Worm (Caenorhabditis elegans) whole organism, L1 larva: Measurements from ENCODE around the gene msp-49.
A peak's percentile ranks its signal among the peaks of the same experiment; 100 is the strongest.

Experiments
- C04F5.9 ChIP-seq: sonication (generic microtip); optimal IDR thresholded peaks from 2 replicates; lab custom pipeline; 2016; ENCODE audit warnings: missing genetic modification characterization, missing compliant biosample characterization
- C16A3.4 ChIP-seq: fragments of 150-350 bp; optimal IDR thresholded peaks from 2 replicates; lab custom pipeline; 2014; ENCODE audit warnings: missing biosample characterization, missing genetic modification characterization
- C34B4.2 ChIP-seq: sonication (generic microtip); optimal IDR thresholded peaks from 2 replicates; lab custom pipeline; 2017; ENCODE audit warnings: mild to moderate bottlenecking, missing genetic modification characterization, missing compliant biosample characterization
- aha-1 ChIP-seq: fragments of 150-350 bp; optimal IDR thresholded peaks from 2 replicates; lab custom pipeline; 2014; ENCODE audit warnings: missing biosample characterization, missing genetic modification characterization
- aly-2 ChIP-seq: fragments of 150-350 bp; optimal IDR thresholded peaks from 2 replicates; lab custom pipeline; 2014; ENCODE audit warnings: missing biosample characterization, missing genetic modification characterization
- ceh-63 ChIP-seq: fragments of 200-800 bp; sonication (Bioruptor generic); optimal IDR thresholded peaks from 2 replicates; lab custom pipeline; 2018; ENCODE audit warnings: mild to moderate bottlenecking, missing genetic modification characterization, missing compliant biosample characterization
- ces-1 ChIP-seq: fragments of 150-350 bp; optimal IDR thresholded peaks from 2 replicates; lab custom pipeline; 2014; ENCODE audit warnings: missing biosample characterization, missing genetic modification reagents, missing genetic modification characterization
- dsc-1 ChIP-seq: sonication (generic microtip); optimal IDR thresholded peaks from 2 replicates; lab custom pipeline; 2016; ENCODE audit warnings: mild to moderate bottlenecking, missing genetic modification characterization, missing compliant biosample characterization
- efl-1 ChIP-seq, 4 experiments: fragments of 150-350 bp; optimal IDR thresholded peaks in 3 of 4; peaks in 1 of 4; 1 replicate in 1 of 4; 2 replicates in 3 of 4; lab custom pipeline; 2014; ENCODE audit warnings: missing biosample characterization in 2 of 4, missing genetic modification characterization in 2 of 4, missing genetic modification reagents in 2 of 4
- efl-3 ChIP-seq: fragments of 200-800 bp; sonication (Bioruptor generic); optimal IDR thresholded peaks from 2 replicates; lab custom pipeline; 2018; ENCODE audit warnings: mild to moderate bottlenecking, missing genetic modification characterization, missing compliant biosample characterization
- egl-13 ChIP-seq: sonication (generic microtip); optimal IDR thresholded peaks from 2 replicates; lab custom pipeline; 2016; ENCODE audit warnings: missing genotype, missing genetic modification reagents, missing genetic modification characterization, missing compliant biosample characterization
- elt-3 ChIP-seq, 6 experiments: fragments of 150-350 bp in 1 of 6; sonication (generic microtip); optimal IDR thresholded peaks; 2 replicates each; lab custom pipeline; 2017 to 2018; ENCODE audit warnings: missing biosample characterization in 6 of 6, missing genetic modification characterization in 6 of 6, inconsistent platforms in 1 of 6
- ets-5 ChIP-seq: fragments of 200-800 bp; sonication (Bioruptor generic); IDR thresholded peaks from 2 replicates; pipeline ENCODE4 v1.3.6; 2022; ENCODE audit warnings: missing genetic modification characterization, missing compliant biosample characterization
- fkh-10 ChIP-seq: sonication (generic microtip); optimal IDR thresholded peaks from 2 replicates; lab custom pipeline; 2017; ENCODE audit warnings: missing biosample characterization, missing genetic modification reagents, missing genetic modification characterization
- fkh-8 ChIP-seq: sonication (generic microtip); optimal IDR thresholded peaks from 2 replicates; lab custom pipeline; 2016; ENCODE audit warnings: mild to moderate bottlenecking, missing genetic modification characterization, missing compliant biosample characterization
- fos-1 ChIP-seq: fragments of 150-350 bp; optimal IDR thresholded peaks from 2 replicates; lab custom pipeline; 2014; ENCODE audit warnings: missing biosample characterization, missing genetic modification characterization
- hpl-2 ChIP-seq: fragments of 150-350 bp; optimal IDR thresholded peaks from 2 replicates; lab custom pipeline; 2014; ENCODE audit warnings: missing biosample characterization, missing genetic modification reagents, missing genetic modification characterization
- irx-1 ChIP-seq: sonication (generic microtip); optimal IDR thresholded peaks from 2 replicates; lab custom pipeline; 2016; ENCODE audit warnings: missing genetic modification characterization, missing compliant biosample characterization
- isw-1 ChIP-seq: fragments of 200-800 bp; sonication (Bioruptor generic); IDR thresholded peaks from 2 replicates; pipeline ENCODE4 v1.3.6; 2022; ENCODE audit warnings: missing genetic modification characterization, missing compliant biosample characterization
- lin-14 ChIP-seq: fragments of 200-800 bp; sonication (Bioruptor generic); optimal IDR thresholded peaks from 2 replicates; lab custom pipeline; 2018; ENCODE audit warnings: mild to moderate bottlenecking, missing genetic modification characterization, moderate library complexity, missing compliant biosample characterization
- lin-15B ChIP-seq: fragments of 150-350 bp; sonication (generic microtip); optimal IDR thresholded peaks from 3 replicates; lab custom pipeline; 2014; ENCODE audit warnings: missing biosample characterization, missing genetic modification characterization
- lin-35 ChIP-seq, 2 experiments: fragments of 150-350 bp; optimal IDR thresholded peaks; 2 replicates each; lab custom pipeline; 2014; ENCODE audit warnings: missing biosample characterization in 2 of 2, missing genetic modification characterization in 2 of 2, missing genetic modification reagents in 2 of 2
- lir-3 ChIP-seq: sonication (generic microtip); optimal IDR thresholded peaks from 2 replicates; lab custom pipeline; 2016; ENCODE audit warnings: mild to moderate bottlenecking, missing genetic modification characterization, moderate library complexity, missing compliant biosample characterization; ENCODE audit not compliant: poor library complexity
- lsy-2 ChIP-seq, 2 experiments: fragments of 150-350 bp; optimal IDR thresholded peaks; 2 replicates each; lab custom pipeline; 2014; ENCODE audit warnings: missing biosample characterization in 2 of 2, missing genetic modification characterization in 2 of 2
- mab-9 ChIP-seq: fragments of 200-800 bp; sonication (Bioruptor generic); IDR thresholded peaks from 2 replicates; pipeline ENCODE4 v1.3.6; 2022; ENCODE audit warnings: missing genetic modification reagents, missing genetic modification characterization, missing compliant biosample characterization
- mef-2 ChIP-seq: fragments of 150-350 bp; optimal IDR thresholded peaks from 2 replicates; lab custom pipeline; 2014; ENCODE audit warnings: missing biosample characterization, missing genetic modification characterization
- mep-1 ChIP-seq: fragments of 150-350 bp; optimal IDR thresholded peaks from 2 replicates; lab custom pipeline; 2014; ENCODE audit warnings: missing biosample characterization, missing genetic modification characterization
- nhr-11 ChIP-seq: fragments of 150-350 bp; optimal IDR thresholded peaks from 2 replicates; lab custom pipeline; 2014; ENCODE audit warnings: missing biosample characterization, missing genetic modification characterization
- nhr-12 ChIP-seq: sonication (generic microtip); optimal IDR thresholded peaks from 2 replicates; lab custom pipeline; 2017; ENCODE audit warnings: missing biosample characterization, missing genetic modification characterization
- nhr-19 ChIP-seq: fragments of 200-800 bp; sonication (Bioruptor generic); conservative IDR thresholded peaks from 2 replicates; pipeline ENCODE4 v1.3.6; 2022; ENCODE audit warnings: missing genetic modification characterization, missing compliant biosample characterization
- nhr-237 ChIP-seq: fragments of 150-350 bp; optimal IDR thresholded peaks from 2 replicates; lab custom pipeline; 2014; ENCODE audit warnings: missing biosample characterization, missing genetic modification characterization
- nhr-28 ChIP-seq: fragments of 150-350 bp; optimal IDR thresholded peaks from 2 replicates; lab custom pipeline; 2014; ENCODE audit warnings: missing biosample characterization, missing genetic modification characterization
- nhr-71 ChIP-seq: sonication (generic microtip); optimal IDR thresholded peaks from 2 replicates; lab custom pipeline; 2016; ENCODE audit warnings: mild to moderate bottlenecking, missing genetic modification characterization, moderate library complexity, missing compliant biosample characterization
- nhr-84 ChIP-seq: sonication (generic microtip); optimal IDR thresholded peaks from 2 replicates; lab custom pipeline; 2017; ENCODE audit warnings: missing biosample characterization, missing genetic modification characterization
- nhr-85 ChIP-seq: sonication (generic microtip); peaks from one replicate; lab custom pipeline; 2016; ENCODE audit warnings: missing genetic modification characterization, inconsistent platforms, missing compliant biosample characterization
- nhr-90 ChIP-seq: sonication (generic microtip); optimal IDR thresholded peaks from 2 replicates; lab custom pipeline; 2016; ENCODE audit warnings: mild to moderate bottlenecking, missing genetic modification characterization, missing compliant biosample characterization; ENCODE audit not compliant: poor library complexity
- pag-3 ChIP-seq: sonication (generic microtip); optimal IDR thresholded peaks from 2 replicates; lab custom pipeline; 2017; ENCODE audit warnings: missing genetic modification characterization, mild to moderate bottlenecking, missing compliant biosample characterization, antibody characterized with exemption, borderline replicate concordance; ENCODE audit not compliant: insufficient read depth
- pax-3 ChIP-seq: fragments of 200-800 bp; sonication (Bioruptor generic); optimal IDR thresholded peaks from 2 replicates; lab custom pipeline; 2018; ENCODE audit warnings: mild to moderate bottlenecking, missing genetic modification characterization, moderate library complexity, missing compliant biosample characterization
- rnt-1 ChIP-seq: sonication (generic microtip); optimal IDR thresholded peaks from 2 replicates; lab custom pipeline; 2016; ENCODE audit warnings: mild to moderate bottlenecking, missing genetic modification characterization, moderate library complexity, missing compliant biosample characterization
- snpc-4 ChIP-seq: fragments of 150-350 bp; optimal IDR thresholded peaks from 2 replicates; lab custom pipeline; 2014; ENCODE audit warnings: missing biosample characterization, missing genetic modification characterization
- snu-23 ChIP-seq: sonication (generic microtip); optimal IDR thresholded peaks from 2 replicates; lab custom pipeline; 2016; ENCODE audit warnings: missing genetic modification characterization, missing compliant biosample characterization
- sox-4 ChIP-seq: sonication (generic microtip); optimal IDR thresholded peaks from 2 replicates; lab custom pipeline; 2016; ENCODE audit warnings: missing genetic modification characterization, missing compliant biosample characterization
- sup-37 ChIP-seq: fragments of 200-800 bp; sonication (Bioruptor generic); optimal IDR thresholded peaks from 2 replicates; lab custom pipeline; 2018; ENCODE audit warnings: mild to moderate bottlenecking, missing genetic modification characterization, missing compliant biosample characterization
- swsn-7 ChIP-seq: sonication (generic microtip); optimal IDR thresholded peaks from 2 replicates; lab custom pipeline; 2016; ENCODE audit warnings: missing genetic modification characterization, missing compliant biosample characterization
- tbx-2 ChIP-seq: sonication (generic microtip); optimal IDR thresholded peaks from 2 replicates; lab custom pipeline; 2016; ENCODE audit warnings: missing genetic modification characterization, missing compliant biosample characterization
- tlp-1 ChIP-seq: fragments of 150-350 bp; optimal IDR thresholded peaks from 2 replicates; lab custom pipeline; 2014; ENCODE audit warnings: missing biosample characterization, missing genetic modification characterization
- unc-130 ChIP-seq: fragments of 150-350 bp; optimal IDR thresholded peaks from 2 replicates; lab custom pipeline; 2017; ENCODE audit warnings: missing biosample characterization, missing genetic modification characterization, inconsistent platforms
- unc-30 ChIP-seq: sonication (generic microtip); optimal IDR thresholded peaks from 2 replicates; lab custom pipeline; 2017; ENCODE audit warnings: missing biosample characterization, missing genetic modification characterization
- unc-62 ChIP-seq: fragments of 150-350 bp; optimal IDR thresholded peaks from 2 replicates; lab custom pipeline; 2014; ENCODE audit warnings: missing biosample characterization, missing genetic modification reagents, missing genetic modification characterization
- unc-86 ChIP-seq: sonication (generic microtip); optimal IDR thresholded peaks from 2 replicates; lab custom pipeline; 2016; ENCODE audit warnings: missing genetic modification characterization, missing compliant biosample characterization
- unc-98 ChIP-seq: fragments of 200-800 bp; sonication (Bioruptor generic); IDR thresholded peaks from 2 replicates; pipeline ENCODE4 v1.3.6; 2022; ENCODE audit warnings: missing genetic modification characterization, missing compliant biosample characterization
- zag-1 ChIP-seq: fragments of 150-350 bp; optimal IDR thresholded peaks from 2 replicates; lab custom pipeline; 2014; ENCODE audit warnings: missing biosample characterization, missing genetic modification characterization
- ztf-4 ChIP-seq: fragments of 150-350 bp; optimal IDR thresholded peaks from 2 replicates; lab custom pipeline; 2014; ENCODE audit warnings: missing biosample characterization, missing genetic modification characterization

The msp-49 gene

ce11 chrII:5200987-5201582 is 6.9 kb downstream of the msp-49 start (continued):
- TF ChIP-seq irx-1 (no peak), ets-5 (GFP tag; lab: Robert Waterston, UW) (no peak), nhr-237 (tag; lab: Kevin White, UChicago) (no peak), pag-3 (tag; lab: Kevin White, UChicago) (no peak), egl-13 (tag; lab: Kevin White, UChicago) (no peak), fos-1 (no peak), ztf-4 (tag; lab: Kevin White, UChicago) (no peak), aha-1 (tag; lab: Kevin White, UChicago) (no peak), aly-2 (tag; lab: Kevin White, UChicago) (no peak), fkh-8 (peak; percentile 23), nhr-28 (no peak), fkh-10 (GFP tag; lab: Kevin White, UChicago) (no peak), nhr-19 (GFP tag; lab: Robert Waterston, UW) (peak; percentile 20; the same call in 1 of the 2 replicates), efl-3 (GFP tag; lab: Kevin White, UChicago) (no peak), ceh-63 (no peak), pax-3 (tag; lab: Kevin White, UChicago) (no peak), C04F5.9 (tag; lab: Kevin White, UChicago) (no peak), unc-98 (no peak), lin-14 (GFP tag; lab: Kevin White, UChicago) (peak; percentile 85), unc-130 (tag; lab: Kevin White, UChicago) (no peak), snu-23 (peak; percentile 70), nhr-71 (tag; lab: Kevin White, UChicago) (peak; percentile 78), zag-1 (tag; lab: Kevin White, UChicago) (no peak), tlp-1 (tag; lab: Kevin White, UChicago) (no peak), nhr-11 (no peak), unc-86 (peak; percentile 40), tbx-2 (peak; percentile 46), nhr-90 (tag; lab: Kevin White, UChicago) (no peak), swsn-7 (tag; lab: Kevin White, UChicago) (peak; percentile 30), unc-62 (GFP tag; lab: Kevin White, UChicago) (no peak), C16A3.4 (tag; lab: Kevin White, UChicago) (peak; percentile 7), elt-3 (tag; optimal IDR thresholded peaks at IDR 0.05; lab: Kevin White, UChicago) (peak in 1 of 6 experiments; percentile 45), nhr-84 (tag; lab: Kevin White, UChicago) (no peak), isw-1 (GFP tag; lab: Robert Waterston, UW) (no peak), unc-30 (tag; lab: Kevin White, UChicago) (no peak), mef-2 (tag; lab: Kevin White, UChicago) (no peak), lir-3 (tag; lab: Kevin White, UChicago) (no peak), sox-4 (tag; lab: Kevin White, UChicago) (no peak), mab-9 (GFP tag; lab: Robert Waterston, UW) (no peak), lin-35 (GFP tag; optimal IDR thresholded peaks at IDR 0.05; lab: Kevin White, UChicago) (peak; percentile 31 to 37), efl-1 (optimal IDR thresholded peaks at IDR 0.05; lab: Kevin White, UChicago) (peak; percentile 49 to 50), efl-1 (GFP tag; optimal IDR thresholded peaks at IDR 0.05 in 1 of 2; lab: Kevin White, UChicago) (peak; percentile 14 to 90), rnt-1 (peak; percentile 48), sup-37 (GFP tag; lab: Kevin White, UChicago) (no peak), snpc-4 (peak; percentile 38), nhr-12 (tag; lab: Kevin White, UChicago) (no peak), mep-1 (tag; lab: Kevin White, UChicago) (peak; percentile 41), C34B4.2 (no peak), lin-15B (no peak), lsy-2 (tag; optimal IDR thresholded peaks at IDR 0.05; lab: Kevin White, UChicago) (peak; percentile 22 to 65), hpl-2 (GFP tag; lab: Kevin White, UChicago) (no peak), ces-1 (GFP tag; lab: Kevin White, UChicago) (no peak), dsc-1 (tag; lab: Kevin White, UChicago) (peak; percentile 63), nhr-85 (tag; lab: Kevin White, UChicago) (no peak)
